Worm (Caenorhabditis elegans): ENCODE results near the gene twk-39.

DNA sequence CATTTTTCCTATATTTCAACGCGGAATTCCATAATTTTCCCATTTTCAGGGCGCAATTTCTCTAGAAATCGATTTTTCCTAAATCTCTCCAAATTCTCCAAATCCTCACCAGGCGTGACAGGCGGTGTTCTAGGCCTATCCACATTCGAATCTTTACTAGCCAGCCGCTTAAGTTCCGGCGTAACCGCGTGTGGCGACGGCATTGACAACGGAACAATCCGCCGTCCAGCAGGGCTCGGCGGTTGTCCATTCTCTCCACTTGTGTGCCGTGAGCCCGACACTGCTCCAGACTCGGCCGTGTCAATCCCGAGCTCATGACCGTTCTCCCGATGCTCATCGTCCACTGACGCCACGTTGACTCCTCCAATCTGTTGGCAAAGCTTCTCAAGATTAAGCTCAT lies 47.5 kb downstream of the twk-39 start:
- TF ChIP-seq snpc-4 (tag; optimal IDR thresholded peaks at IDR 0.05) (no peak), gmeb-1 (tag; optimal IDR thresholded peaks at IDR 0.05) (no peak), ama-1 (optimal IDR thresholded peaks at IDR 0.05) (no peak), zag-1 (tag; optimal IDR thresholded peaks at IDR 0.05) (no peak), lin-13 (GFP tag; optimal IDR thresholded peaks at IDR 0.05) (no peak), F13H6.1 (tag; optimal IDR thresholded peaks at IDR 0.05) (no peak), nhr-77 (tag; optimal IDR thresholded peaks at IDR 0.05) (no peak), R02D3.7 (tag; optimal IDR thresholded peaks at IDR 0.05) (no peak), elt-1 (tag; optimal IDR thresholded peaks at IDR 0.05) (no peak), fos-1 (tag; optimal IDR thresholded peaks at IDR 0.05) (no peak), lin-11 (tag; optimal IDR thresholded peaks at IDR 0.05) (no peak), unc-39 (tag; optimal IDR thresholded peaks at IDR 0.05) (no peak), ZK546.5 (tag; optimal IDR thresholded peaks at IDR 0.05) (no peak)

Data from whole organism, L2 larva.